Fruit fly (Drosophila melanogaster) whole organism, wandering third instar larva: ENCODE results near the gene Polr2I.

Experiments
- Abd-B ChIP-seq: fragments of >200 bp; optimal IDR thresholded peaks from 2 replicates; lab custom pipeline; 2017; ENCODE audit warnings: missing biosample characterization, missing genetic modification characterization
- CG32264 ChIP-seq: fragments of 200-800 bp; sonication (Bioruptor generic); optimal IDR thresholded peaks from 2 replicates; lab custom pipeline; 2016; ENCODE audit warnings: missing biosample characterization, missing genetic modification characterization
- CG9705 ChIP-seq: fragments of 200-800 bp; sonication (Bioruptor generic); optimal IDR thresholded peaks from 2 replicates; lab custom pipeline; 2018; ENCODE audit warnings: missing biosample characterization, mild to moderate bottlenecking, missing genetic modification characterization
- CrebA ChIP-seq: fragments of 200-800 bp; sonication (Bioruptor generic); optimal IDR thresholded peaks from 2 replicates; lab custom pipeline; 2016; ENCODE audit warnings: missing biosample characterization, mild to moderate bottlenecking, missing genetic modification characterization, borderline replicate concordance
- Dfd ChIP-seq: fragments of >200 bp; optimal IDR thresholded peaks from 2 replicates; lab custom pipeline; 2017; ENCODE audit warnings: missing biosample characterization, missing genetic modification characterization
- Dif ChIP-seq: fragments of 200-275, 200-300 bp; sonication (Bioruptor generic); optimal IDR thresholded peaks from 2 replicates; lab custom pipeline; 2018; ENCODE audit warnings: missing biosample characterization, missing genetic modification characterization; ENCODE audit not compliant: partially characterized antibody
- GATAd ChIP-seq: sonication (Bioruptor generic); optimal IDR thresholded peaks from 2 replicates; lab custom pipeline; 2016; ENCODE audit warnings: missing biosample characterization, missing genetic modification characterization
- HLH106 ChIP-seq: fragments of 200-800 bp; optimal IDR thresholded peaks from 3 replicates; lab custom pipeline; 2019; ENCODE audit warnings: missing biosample characterization, mild to moderate bottlenecking, missing genetic modification characterization, moderate library complexity
- Hr78 ChIP-seq: fragments of >200 bp; optimal IDR thresholded peaks from 2 replicates; lab custom pipeline; 2017; ENCODE audit warnings: missing biosample characterization, missing genetic modification characterization
- Hr83 ChIP-seq: fragments of 200-300 bp; sonication (Bioruptor generic); optimal IDR thresholded peaks from 2 replicates; lab custom pipeline; 2016; ENCODE audit warnings: missing biosample characterization, mild to moderate bottlenecking, missing genetic modification characterization, moderate library complexity; ENCODE audit not compliant: poor library complexity, severe bottlenecking
- Jra ChIP-seq: sonication (Bioruptor generic); optimal IDR thresholded peaks from 2 replicates; lab custom pipeline; 2016; ENCODE audit warnings: missing biosample characterization, missing genetic modification characterization
- Mio ChIP-seq: sonication (Bioruptor generic); optimal IDR thresholded peaks from 2 replicates; lab custom pipeline; 2016; ENCODE audit warnings: missing biosample characterization, missing genetic modification characterization
- Myc ChIP-seq: fragments of >200 bp; optimal IDR thresholded peaks from 2 replicates; lab custom pipeline; 2017
- N ChIP-seq: fragments of >200 bp; optimal IDR thresholded peaks from 2 replicates; lab custom pipeline; 2018; ENCODE audit warnings: missing biosample characterization, missing external identifiers, missing genetic modification characterization
- OdsH ChIP-seq: fragments of 200-800 bp; sonication (Bioruptor generic); optimal IDR thresholded peaks from 2 replicates; lab custom pipeline; 2016; ENCODE audit warnings: missing biosample characterization, mild to moderate bottlenecking, missing genetic modification characterization
- Rel ChIP-seq, 2 experiments: fragments of 200-800 bp; sonication (Bioruptor generic) in 1 of 2; optimal IDR thresholded peaks; 2 replicates in 1 of 2; 3 replicates in 1 of 2; lab custom pipeline; 2016 to 2019; ENCODE audit warnings: mild to moderate bottlenecking in 2 of 2, missing biosample characterization in 2 of 2, missing genetic modification characterization in 2 of 2, moderate library complexity in 1 of 2
- Sp1 ChIP-seq: fragments of 200-800 bp; sonication (Bioruptor generic); optimal IDR thresholded peaks from 3 replicates; lab custom pipeline; 2019; ENCODE audit warnings: missing biosample characterization, mild to moderate bottlenecking, missing genetic modification characterization, moderate library complexity
- Vsx2 ChIP-seq: fragments of 200-300, 225-300 bp; sonication (Bioruptor generic); optimal IDR thresholded peaks from 2 replicates; lab custom pipeline; 2018; ENCODE audit warnings: missing biosample characterization, missing genetic modification characterization; ENCODE audit not compliant: partially characterized antibody
- br ChIP-seq: fragments of 200-800 bp; sonication (Bioruptor generic); optimal IDR thresholded peaks from 2 replicates; lab custom pipeline; 2016; ENCODE audit warnings: missing biosample characterization, missing genetic modification characterization
- brk ChIP-seq: fragments of 200-800 bp; sonication (Bioruptor generic); optimal IDR thresholded peaks from 2 replicates; lab custom pipeline; 2016; ENCODE audit warnings: missing biosample characterization, mild to moderate bottlenecking, missing genetic modification characterization
- dl ChIP-seq, 2 experiments: fragments of 175-275, 200-275 bp in 1 of 2; fragments of 200-275 bp in 1 of 2; sonication (Bioruptor generic); optimal IDR thresholded peaks; lab custom pipeline; 2018; ENCODE audit warnings: mild to moderate bottlenecking in 2 of 2, missing biosample characterization in 2 of 2, missing genetic modification characterization in 2 of 2, moderate library complexity in 2 of 2; ENCODE audit not compliant: partially characterized antibody in 2 of 2, insufficient read depth in 1 of 2
- dmrt93B ChIP-seq: fragments of 200-800 bp; sonication (Bioruptor generic); optimal IDR thresholded peaks from 2 replicates; lab custom pipeline; 2018; ENCODE audit warnings: missing biosample characterization, mild to moderate bottlenecking, missing genetic modification characterization
- dsf ChIP-seq: sonication (Bioruptor generic); optimal IDR thresholded peaks from 2 replicates; lab custom pipeline; 2016; ENCODE audit warnings: missing biosample characterization, missing genetic modification characterization, borderline replicate concordance
- ey ChIP-seq: fragments of 200-800 bp; sonication (Bioruptor generic); optimal IDR thresholded peaks from 2 replicates; lab custom pipeline; 2016; ENCODE audit warnings: missing biosample characterization, missing genetic modification characterization
- foxo ChIP-seq, 2 experiments: fragments of 200-800 bp; sonication (Bioruptor generic); optimal IDR thresholded peaks; 2 replicates in 1 of 2; 3 replicates in 1 of 2; lab custom pipeline; 2016 to 2017; ENCODE audit warnings: missing biosample characterization in 2 of 2, missing genetic modification characterization in 2 of 2
- fru ChIP-seq: fragments of 200-800 bp; sonication (Bioruptor generic); optimal IDR thresholded peaks from 3 replicates; lab custom pipeline; 2016; ENCODE audit warnings: missing biosample characterization, mild to moderate bottlenecking, missing genetic modification characterization
- h ChIP-seq: fragments of 200-800 bp; sonication (Bioruptor generic); optimal IDR thresholded peaks from 3 replicates; lab custom pipeline; 2016; ENCODE audit warnings: missing biosample characterization, mild to moderate bottlenecking, missing genetic modification characterization
- jim ChIP-seq: fragments of 175-275, 200-325 bp; sonication (Bioruptor generic); optimal IDR thresholded peaks from 2 replicates; lab custom pipeline; 2016; ENCODE audit warnings: missing biosample characterization, mild to moderate bottlenecking, missing genetic modification characterization
- pan ChIP-seq: fragments of >200 bp; optimal IDR thresholded peaks from 2 replicates; lab custom pipeline; 2017
- psq ChIP-seq: fragments of 200-800 bp; sonication (Bioruptor generic); optimal IDR thresholded peaks from 3 replicates; lab custom pipeline; 2017; ENCODE audit warnings: missing biosample characterization, mild to moderate bottlenecking, missing genetic modification characterization, moderate library complexity
- rgr ChIP-seq: fragments of 200-800 bp; sonication (Bioruptor generic); optimal IDR thresholded peaks from 3 replicates; lab custom pipeline; 2016; ENCODE audit warnings: missing biosample characterization, mild to moderate bottlenecking, missing genetic modification characterization
- sage ChIP-seq: fragments of 200-800 bp; sonication (Bioruptor generic); optimal IDR thresholded peaks from 2 replicates; lab custom pipeline; 2016; ENCODE audit warnings: missing biosample characterization, mild to moderate bottlenecking, missing genetic modification characterization
- sv ChIP-seq: fragments of 200-800 bp; sonication (Bioruptor generic); optimal IDR thresholded peaks from 3 replicates; lab custom pipeline; 2016; ENCODE audit warnings: missing biosample characterization, missing genetic modification characterization
- tai ChIP-seq: sonication (Bioruptor generic); optimal IDR thresholded peaks from 2 replicates; lab custom pipeline; 2016; ENCODE audit warnings: missing biosample characterization, missing genetic modification characterization
- usp ChIP-seq: fragments of >200 bp; optimal IDR thresholded peaks from 2 replicates; lab custom pipeline; 2017; ENCODE audit warnings: missing biosample characterization, missing genetic modification characterization
- woc ChIP-seq: sonication (Bioruptor generic); optimal IDR thresholded peaks from 2 replicates; lab custom pipeline; 2016; ENCODE audit warnings: missing biosample characterization, mild to moderate bottlenecking, missing genetic modification characterization

The Polr2I gene

DNA sequence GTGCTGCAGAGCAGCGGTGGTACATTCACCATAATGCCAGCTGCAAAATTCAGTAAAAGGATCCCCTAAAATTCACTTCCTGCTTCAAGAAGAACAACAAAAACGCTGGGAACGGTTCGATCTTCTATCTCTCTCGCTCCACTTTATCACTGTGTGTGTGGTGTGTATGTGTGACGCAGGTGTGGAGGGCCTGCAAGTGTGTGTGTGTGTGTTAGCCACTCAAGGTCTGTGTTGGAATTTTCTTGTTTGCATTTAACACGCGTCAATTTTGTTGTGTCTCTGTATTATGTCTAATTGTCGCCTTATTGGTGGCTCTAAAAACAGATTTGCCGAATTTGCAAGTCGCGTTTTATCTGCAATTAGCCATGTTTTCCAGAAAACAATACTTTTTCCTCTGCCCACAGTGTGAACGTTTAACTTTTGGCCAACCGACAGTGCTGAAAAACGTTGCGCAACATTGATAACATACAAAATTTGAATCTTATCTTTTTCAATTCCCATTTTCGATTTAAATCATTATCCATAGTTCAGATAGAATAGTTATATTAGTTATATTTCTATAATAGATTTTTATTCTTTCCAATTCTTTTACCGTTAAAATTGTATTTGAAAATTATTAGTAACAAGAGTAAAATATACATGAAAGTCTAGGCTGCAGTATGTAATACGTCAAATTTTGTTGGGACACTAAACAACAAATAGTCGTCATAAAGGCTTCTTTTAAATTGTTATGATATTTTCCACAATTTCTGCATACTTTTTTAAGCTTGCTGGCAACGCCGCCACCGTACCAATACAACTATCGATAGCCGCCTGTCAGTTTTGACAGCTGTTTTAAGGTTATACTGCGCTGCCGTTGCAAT is 17.6 kb downstream of the Polr2I start, which contains the start of the genes Afti and ATPsynE:
Gene Afti (minus strand): TSS at position 440 of the 863 bp plus-strand sequence.
Gene ATPsynE (plus strand): TSS at position 698 of the 863 bp plus-strand sequence.
- TF ChIP-seq sv, result peak; percentile 59
- no peak for TF ChIP-seq dl (GFP tag; optimal IDR thresholded peaks at IDR 0.05; lab: Kevin White, UChicago; ENCODE audit: insufficient read depth in 1 of 2, partially characterized antibody in 2 of 2)
- no peak for TF ChIP-seq fru (GFP tag; lab: Kevin White, UChicago)
- peak; percentile 51 for TF ChIP-seq psq (GFP tag; lab: Kevin White, UChicago)
- peak; percentile 22 for TF ChIP-seq GATAd (GFP tag; lab: Kevin White, UChicago)
- TF ChIP-seq Sp1 (GFP tag; lab: Kevin White, UChicago), result peak; percentile 41
- peak; percentile 13 for TF ChIP-seq jim
- TF ChIP-seq ey (GFP tag; lab: Kevin White, UChicago), result peak; percentile 52
- TF ChIP-seq h, result peak; percentile 65
- TF ChIP-seq rgr (GFP tag; lab: Kevin White, UChicago), result peak; percentile 71
- TF ChIP-seq CG9705 (GFP tag; lab: Kevin White, UChicago), result peak; percentile 72
- no peak for TF ChIP-seq br (GFP tag; lab: Kevin White, UChicago)
- TF ChIP-seq HLH106 (tag; lab: Kevin White, UChicago), result peak; percentile 80
- TF ChIP-seq Mio, result no peak
- TF ChIP-seq dsf, result peak; percentile 48
- TF ChIP-seq Dif (GFP tag; lab: Kevin White, UChicago), result no peak
- TF ChIP-seq pan, result no peak
- TF ChIP-seq Hr83 (GFP tag; lab: Kevin White, UChicago), result peak; percentile 63
- TF ChIP-seq N (GFP tag; lab: Kevin White, UChicago), result peak; percentile 68
- TF ChIP-seq Abd-B (GFP tag; lab: Kevin White, UChicago), result no peak
- TF ChIP-seq brk (GFP tag; lab: Kevin White, UChicago), result no peak
- no peak for TF ChIP-seq CrebA (GFP tag; lab: Kevin White, UChicago)
- no peak for TF ChIP-seq dmrt93B (GFP tag; lab: Kevin White, UChicago)
- no peak for TF ChIP-seq Vsx2 (GFP tag; lab: Kevin White, UChicago)
- TF ChIP-seq CG32264, result peak; percentile 5
- TF ChIP-seq Rel (GFP tag; optimal IDR thresholded peaks at IDR 0.05; lab: Kevin White, UChicago), result no peak
- TF ChIP-seq Rel (tag; optimal IDR thresholded peaks at IDR 0.05; lab: Kevin White, UChicago), result peak; percentile 53
- TF ChIP-seq Dfd (GFP tag; lab: Kevin White, UChicago), result no peak
- peak in 1 of 2 experiments; percentile 82 for TF ChIP-seq foxo (GFP tag; optimal IDR thresholded peaks at IDR 0.05; lab: Kevin White, UChicago)
- no peak for TF ChIP-seq woc (GFP tag; lab: Kevin White, UChicago)
- no peak for TF ChIP-seq Hr78 (GFP tag; lab: Kevin White, UChicago)
- no peak for TF ChIP-seq usp (GFP tag; lab: Kevin White, UChicago)
- peak; percentile 12 for TF ChIP-seq OdsH (GFP tag; lab: Kevin White, UChicago)

DNA sequence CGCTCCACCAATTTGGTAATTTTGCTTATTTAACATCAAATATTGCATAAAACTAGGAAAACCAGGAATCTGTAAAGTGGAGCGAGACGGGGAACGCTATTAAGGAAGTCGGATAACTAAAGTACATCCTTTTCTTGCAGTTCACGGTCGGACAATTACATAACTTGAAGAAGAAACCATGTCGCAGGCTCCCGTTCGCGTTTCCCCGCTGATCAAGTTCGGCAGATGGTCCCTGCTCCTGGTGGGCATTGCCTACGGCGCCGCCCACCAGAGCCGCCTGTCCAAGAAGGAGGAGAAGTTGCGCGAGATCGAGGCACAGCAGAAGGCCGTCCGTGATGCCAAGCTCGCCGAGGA is 18.2 kb downstream of the Polr2I start:
- no peak for TF ChIP-seq CrebA (GFP tag; lab: Kevin White, UChicago)
- TF ChIP-seq sage, result no peak
- TF ChIP-seq Dfd (GFP tag; lab: Kevin White, UChicago), result no peak
- TF ChIP-seq Mio, result no peak
- no peak for TF ChIP-seq tai (GFP tag; lab: Kevin White, UChicago)
- no peak for TF ChIP-seq Myc (lab: Kevin White, UChicago)
- TF ChIP-seq Sp1 (GFP tag; lab: Kevin White, UChicago), result no peak
- no peak for TF ChIP-seq Hr78 (GFP tag; lab: Kevin White, UChicago)
- TF ChIP-seq Vsx2 (GFP tag; lab: Kevin White, UChicago), result no peak
- no peak for TF ChIP-seq psq (GFP tag; lab: Kevin White, UChicago)
- no peak for TF ChIP-seq br (GFP tag; lab: Kevin White, UChicago)
- TF ChIP-seq OdsH (GFP tag; lab: Kevin White, UChicago), result no peak
- no peak for TF ChIP-seq foxo (GFP tag; optimal IDR thresholded peaks at IDR 0.05; lab: Kevin White, UChicago)
- TF ChIP-seq dsf, result no peak
- TF ChIP-seq pan, result no peak
- no peak for TF ChIP-seq Jra
- TF ChIP-seq woc (GFP tag; lab: Kevin White, UChicago), result no peak
- no peak for TF ChIP-seq Rel (GFP tag; optimal IDR thresholded peaks at IDR 0.05; lab: Kevin White, UChicago)
- TF ChIP-seq Rel (tag; optimal IDR thresholded peaks at IDR 0.05; lab: Kevin White, UChicago), result no peak
